Fruit fly (Drosophila melanogaster): Measurements from ENCODE around the gene dac.

dac gene

DNA sequence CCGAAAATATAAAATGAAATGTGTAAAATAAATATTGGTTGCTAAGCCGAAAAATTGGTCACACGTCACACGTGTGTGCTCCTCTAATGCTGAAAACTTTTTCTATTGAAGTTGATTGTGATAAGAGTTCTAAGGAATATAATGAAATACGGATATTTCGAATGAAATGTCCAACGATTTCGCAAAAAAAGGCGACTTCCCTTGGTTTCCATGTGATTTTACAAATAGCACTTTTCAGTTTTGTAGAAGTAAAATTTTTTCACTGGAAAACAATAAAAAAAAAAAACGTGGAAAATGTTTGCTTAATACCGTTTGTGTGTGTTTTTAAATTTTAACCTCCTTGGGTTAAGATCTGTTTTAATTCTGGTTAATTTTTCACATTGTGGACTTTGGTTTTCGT is 40.8 kb upstream of the dac start (continued):
- TF ChIP-seq CG17568 (GFP tag; optimal IDR thresholded peaks at IDR 0.05) (peak; percentile 7), CG14667 (GFP tag; IDR thresholded peaks at IDR 0.05) (no peak), Aef1 (GFP tag; IDR thresholded peaks at IDR 0.05) (no peak), CG6765 (GFP tag; optimal IDR thresholded peaks at IDR 0.05) (peak; percentile 35), Lim3 (GFP tag; IDR thresholded peaks at IDR 0.05) (no peak), HmgD (GFP tag; optimal IDR thresholded peaks at IDR 0.05) (no peak), aop (GFP tag; IDR thresholded peaks at IDR 0.05) (no peak), CG8765 (GFP tag; IDR thresholded peaks at IDR 0.05) (no peak), zf30C (GFP tag; optimal IDR thresholded peaks at IDR 0.05) (no peak), crc (GFP tag; optimal IDR thresholded peaks at IDR 0.05) (no peak), Rfx (GFP tag; IDR thresholded peaks at IDR 0.05) (no peak), CG13123 (GFP tag; optimal IDR thresholded peaks at IDR 0.05) (no peak), CG18599 (GFP tag; optimal IDR thresholded peaks at IDR 0.05) (peak; percentile 47), Meics (GFP tag; optimal IDR thresholded peaks at IDR 0.05) (peak; percentile 34), Mes4 (GFP tag; optimal IDR thresholded peaks at IDR 0.05) (no peak), CG30403 (GFP tag; optimal IDR thresholded peaks at IDR 0.05) (peak; percentile 0), ttk (GFP tag; IDR thresholded peaks at IDR 0.05) (no peak), insv (GFP tag; optimal IDR thresholded peaks at IDR 0.05) (no peak), Dip3 (GFP tag; optimal IDR thresholded peaks at IDR 0.05) (peak; percentile 25), Mrtf (GFP tag; IDR thresholded peaks at IDR 0.05) (no peak), Dfd (GFP tag; optimal IDR thresholded peaks at IDR 0.05) (no peak), CG10147 (GFP tag; optimal IDR thresholded peaks at IDR 0.05) (no peak), slou (GFP tag; optimal IDR thresholded peaks at IDR 0.05) (no peak), esg (GFP tag; conservative IDR thresholded peaks at IDR 0.05) (no peak), kah (GFP tag; optimal IDR thresholded peaks at IDR 0.05) (no peak), CG2678 (tag; optimal IDR thresholded peaks at IDR 0.05) (peak; percentile 15), ken (GFP tag; IDR thresholded peaks at IDR 0.05) (no peak), yki (optimal IDR thresholded peaks at IDR 0.05) (no peak), CG17385 (GFP tag; optimal IDR thresholded peaks at IDR 0.05) (no peak), CG18011 (GFP tag; optimal IDR thresholded peaks at IDR 0.05) (no peak), sd (tag; optimal IDR thresholded peaks at IDR 0.05) (no peak), corto (GFP tag; optimal IDR thresholded peaks at IDR 0.05) (no peak), vnd (GFP tag; IDR thresholded peaks at IDR 0.05; ENCODE audit: partially characterized antibody) (no peak), chm (GFP tag; IDR thresholded peaks at IDR 0.05) (no peak), CG7556 (GFP tag; optimal IDR thresholded peaks at IDR 0.05) (peak; percentile 5), lola (GFP tag; optimal IDR thresholded peaks at IDR 0.05) (no peak), CG1792 (GFP tag; optimal IDR thresholded peaks at IDR 0.05) (no peak), eyg (GFP tag; optimal IDR thresholded peaks at IDR 0.05) (no peak)

- TF ChIP-seq CG10431 (GFP tag; optimal IDR thresholded peaks at IDR 0.05) (peak; percentile 61), CG17186 (GFP tag; optimal IDR thresholded peaks at IDR 0.05) (no peak), CG14667 (GFP tag; IDR thresholded peaks at IDR 0.05) (no peak), CG9817 (tag; optimal IDR thresholded peaks at IDR 0.05) (no peak), stwl (tag; optimal IDR thresholded peaks at IDR 0.05) (no peak), CG17568 (GFP tag; optimal IDR thresholded peaks at IDR 0.05) (no peak), bsh (GFP tag; optimal IDR thresholded peaks at IDR 0.05) (peak; percentile 8 to 57), HLH4C (GFP tag; IDR thresholded peaks at IDR 0.05; ENCODE audit: partially characterized antibody) (peak; percentile 39; the same call in 1 of the 3 replicates), CG9932 (GFP tag; IDR thresholded peaks at IDR 0.05) (peak; percentile 52), Bdp1 (GFP tag; optimal IDR thresholded peaks at IDR 0.05) (no peak), HmgD (GFP tag; optimal IDR thresholded peaks at IDR 0.05) (no peak), hbn (GFP tag; IDR thresholded peaks at IDR 0.05; ENCODE audit: partially characterized antibody) (no peak), wdn (GFP tag; IDR thresholded peaks at IDR 0.05) (no peak), jing (GFP tag; optimal IDR thresholded peaks at IDR 0.05) (no peak), Mad (GFP tag; optimal IDR thresholded peaks at IDR 0.05) (no peak), lbe (GFP tag; optimal IDR thresholded peaks at IDR 0.05) (peak; percentile 70), CG13775 (GFP tag; optimal IDR thresholded peaks at IDR 0.05) (no peak), Spps (tag; optimal IDR thresholded peaks at IDR 0.05) (no peak)
These were observed 40.3 kb upstream of the dac start for dm6 chr2L:16526015-16526518.

All from whole organism, embryonic.